Worm (Caenorhabditis elegans): ENCODE results near the gene fpn-1.2.
A peak's percentile ranks its signal among the peaks of the same experiment; 100 is the strongest.

Gene fpn-1.2

ce11 chrV:1486031-1486430, 21.5 kb upstream of the fpn-1.2 start:
- TF ChIP-seq sdz-38 (tag; optimal IDR thresholded peaks at IDR 0.05) (no peak), T07F8.4 (tag; optimal IDR thresholded peaks at IDR 0.05) (no peak), T26A5.8 (tag; optimal IDR thresholded peaks at IDR 0.05) (no peak), nfyb-1 (GFP tag; IDR thresholded peaks at IDR 0.05) (no peak), sea-2 (GFP tag; IDR thresholded peaks at IDR 0.05) (no peak), hmg-1.2 (GFP tag; IDR thresholded peaks at IDR 0.05) (no peak), B0019.2 (GFP tag; conservative IDR thresholded peaks at IDR 0.05) (no peak), fkh-3 (tag; optimal IDR thresholded peaks at IDR 0.05) (no peak), mxl-1 (tag; optimal IDR thresholded peaks at IDR 0.05) (no peak), lin-54 (GFP tag; optimal IDR thresholded peaks at IDR 0.05) (no peak), lir-1 (GFP tag; conservative IDR thresholded peaks at IDR 0.05) (no peak)

ce11 chrV:1481742-1482141, 17.2 kb upstream of the fpn-1.2 start, which contains the start of gene C38C3.4:
C38C3.4 (plus strand) TSS chrV:1482042.
- no peak for TF ChIP-seq C06A6.2 (GFP tag; conservative IDR thresholded peaks at IDR 0.05)
- no peak for TF ChIP-seq somi-1 (GFP tag; optimal IDR thresholded peaks at IDR 0.05)
- TF ChIP-seq ztf-26 (tag; optimal IDR thresholded peaks at IDR 0.05) = no peak
- TF ChIP-seq ceh-40 (GFP tag; IDR thresholded peaks at IDR 0.05) = no peak
- no peak for TF ChIP-seq pha-4 (tag; optimal IDR thresholded peaks at IDR 0.05)

ce11 chrV:1480841-1481240, 16.3 kb upstream of the fpn-1.2 start:
- TF ChIP-seq K12H6.12 (tag; optimal IDR thresholded peaks at IDR 0.05) = peak; percentile 37
- TF ChIP-seq F52B5.7 (tag; optimal IDR thresholded peaks at IDR 0.05) = no peak

- TF ChIP-seq lin-26 (GFP tag; IDR thresholded peaks at IDR 0.05) (no peak), mcd-1 (GFP tag; IDR thresholded peaks at IDR 0.05) (0 out of 2 replicates have a peak, but pooled peaks have one; percentile 3), ceh-91 (GFP tag; IDR thresholded peaks at IDR 0.05) (peak; percentile 42), him-1 (tag; optimal IDR thresholded peaks at IDR 0.05) (peak; percentile 1), rcor-1 (GFP tag; IDR thresholded peaks at IDR 0.05) (0 out of 2 replicates have a peak, but pooled peaks have one; percentile 5), xnd-1 (tag; optimal IDR thresholded peaks at IDR 0.05) (peak; percentile 33), madf-6 (GFP tag; IDR thresholded peaks at IDR 0.05) (peak; percentile 26), F33H1.4 (GFP tag; IDR thresholded peaks at IDR 0.05) (peak; percentile 60), lsl-1 (GFP tag; optimal IDR thresholded peaks at IDR 0.05) (peak; percentile 77), attf-6 (GFP tag; IDR thresholded peaks at IDR 0.05) (no peak), egl-44 (GFP tag; IDR thresholded peaks at IDR 0.05) (no peak), ccch-3 (GFP tag; optimal IDR thresholded peaks at IDR 0.05) (no peak)
Observed at ce11 chrV:1476841-1477240, 12.3 kb upstream of the fpn-1.2 start.

ce11 chrV:1476284-1476792, 11.8 kb upstream of the fpn-1.2 start:
- TF ChIP-seq F39B2.1 (GFP tag; IDR thresholded peaks at IDR 0.05) = 0 out of 2 replicates have a peak, but pooled peaks have one; percentile 2
- TF ChIP-seq hsf-1 (GFP tag; IDR thresholded peaks at IDR 0.05) = peak; percentile 64; the same call in 1 of the 2 replicates
- peak; percentile 13; the same call in 1 of the 2 replicates for TF ChIP-seq ekl-4 (GFP tag; IDR thresholded peaks at IDR 0.05)
- no peak for TF ChIP-seq B0261.1 (tag; optimal IDR thresholded peaks at IDR 0.05)
- TF ChIP-seq pbrm-1 (GFP tag; IDR thresholded peaks at IDR 0.05) = 0 out of 2 replicates have a peak, but pooled peaks have one; percentile 11
- TF ChIP-seq tlf-1 (GFP tag; optimal IDR thresholded peaks at IDR 0.05) = no peak
- TF ChIP-seq K12H6.12 (tag; optimal IDR thresholded peaks at IDR 0.05) = no peak
- TF ChIP-seq lin-35 (GFP tag; optimal IDR thresholded peaks at IDR 0.05) = peak in 1 of 3 experiments; percentile 26
- peak; percentile 59; the same call in 1 of the 2 replicates for TF ChIP-seq ztf-25 (GFP tag; IDR thresholded peaks at IDR 0.05)
- TF ChIP-seq ama-1 (optimal IDR thresholded peaks at IDR 0.05) = no peak
- peak in 1 of 2 experiments; percentile 50 for TF ChIP-seq ama-1 (GFP tag; optimal IDR thresholded peaks at IDR 0.05)
- peak; percentile 63 for TF ChIP-seq snpc-3.4 (tag; optimal IDR thresholded peaks at IDR 0.05)
- TF ChIP-seq tbp1 (GFP tag; optimal IDR thresholded peaks at IDR 0.05) = peak; percentile 23
- TF ChIP-seq F49E8.2 (tag; optimal IDR thresholded peaks at IDR 0.05; ENCODE audit: insufficient read depth) = peak; percentile 69
- TF ChIP-seq ztf-18 (tag; optimal IDR thresholded peaks at IDR 0.05) = peak; percentile 6
- TF ChIP-seq attf-6 (GFP tag; IDR thresholded peaks at IDR 0.05) = 0 out of 2 replicates have a peak, but pooled peaks have one; percentile 10
